Fruit fly (Drosophila melanogaster) whole organism, adult: ENCODE data around the gene Cln3.

Experiments
- CG11617 ChIP-seq: fragments of 200-800 bp; sonication (Bioruptor generic); optimal IDR thresholded peaks from 2 replicates; lab custom pipeline; 2017; ENCODE audit warnings: mild to moderate bottlenecking, missing biosample characterization, missing genetic modification reagents, missing genetic modification characterization
- CG33017 ChIP-seq: fragments of 200-800 bp; sonication (Bioruptor generic); optimal IDR thresholded peaks from 2 replicates; lab custom pipeline; 2018; ENCODE audit warnings: missing biosample characterization, mild to moderate bottlenecking, missing genetic modification characterization, moderate library complexity
- CG7045 ChIP-seq: fragments of 200-800 bp; sonication (Bioruptor generic); optimal IDR thresholded peaks from 2 replicates; lab custom pipeline; 2017; ENCODE audit warnings: missing biosample characterization, mild to moderate bottlenecking, missing genetic modification characterization
- CG7101 ChIP-seq: fragments of 200-800 bp; sonication (Bioruptor generic); optimal IDR thresholded peaks from 2 replicates; lab custom pipeline; 2018; ENCODE audit warnings: missing biosample characterization, mild to moderate bottlenecking, missing genetic modification characterization, moderate library complexity
- Crg-1 ChIP-seq: fragments of 200-800 bp; sonication (Bioruptor generic); optimal IDR thresholded peaks from 2 replicates; lab custom pipeline; 2016; ENCODE audit warnings: missing biosample characterization, missing genetic modification characterization
- Hr96 ChIP-seq: fragments of 200-800 bp; sonication (Bioruptor generic); optimal IDR thresholded peaks from 2 replicates; lab custom pipeline; 2016; ENCODE audit warnings: missing biosample characterization, missing genetic modification characterization
- cic ChIP-seq: fragments of 200-800 bp; sonication (Bioruptor generic); optimal IDR thresholded peaks from 2 replicates; lab custom pipeline; 2017; ENCODE audit warnings: missing biosample characterization, mild to moderate bottlenecking, missing genetic modification characterization, moderate library complexity
- pad ChIP-seq: fragments of 200-800 bp; sonication (Bioruptor generic); optimal IDR thresholded peaks from 3 replicates; lab custom pipeline; 2017; ENCODE audit warnings: missing biosample characterization, missing genetic modification characterization, mild to moderate bottlenecking, moderate library complexity, missing genetic modification reagents

DNA sequence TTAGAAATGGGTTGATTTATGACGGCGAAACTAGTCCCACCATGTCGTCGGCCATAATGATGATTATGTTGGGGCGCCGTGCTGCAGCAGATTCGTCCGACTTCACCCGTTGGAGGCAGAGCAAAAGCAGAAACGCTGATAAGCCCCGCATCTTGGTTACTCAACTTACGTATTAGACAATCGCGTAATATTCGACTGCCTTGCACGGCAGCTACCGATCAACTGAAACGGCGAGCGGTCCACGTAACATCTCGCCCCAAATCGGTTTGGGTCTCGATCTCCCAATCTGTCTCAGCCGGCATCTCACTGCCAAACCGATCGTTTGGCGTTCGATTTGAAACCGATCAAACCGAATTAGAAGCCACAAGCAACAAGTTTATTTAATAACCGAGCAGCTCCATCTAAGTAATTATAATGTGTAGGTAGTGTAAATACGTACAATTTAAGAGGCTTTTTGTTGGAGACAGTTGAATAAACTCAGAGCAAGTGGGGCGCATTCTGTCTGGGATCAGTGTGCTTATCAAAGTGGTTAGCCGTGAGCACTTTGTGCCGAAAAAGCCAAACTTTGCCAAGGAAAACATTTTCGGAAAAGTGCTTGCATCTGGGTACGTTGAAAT is 5.2 kb downstream of the Cln3 start, which contains the start of gene CG32191:
- TF ChIP-seq Crg-1 (GFP tag; lab: Kevin White, UChicago) (no peak), CG7101 (tag; lab: Kevin White, UChicago) (no peak), cic (GFP tag; lab: Kevin White, UChicago) (no peak), CG33017 (no peak), CG7045 (GFP tag; lab: Kevin White, UChicago) (no peak), pad (GFP tag; lab: Kevin White, UChicago) (no peak), CG11617 (GFP tag; lab: Kevin White, UChicago) (no peak), Hr96 (GFP tag; lab: Kevin White, UChicago) (no peak)
